Worm (Caenorhabditis elegans): Measurements from ENCODE around the gene frpr-15.

- TF ChIP-seq sptf-2 (GFP tag; optimal IDR thresholded peaks at IDR 0.05): no peak
- no peak for TF ChIP-seq ccch-3 (GFP tag; optimal IDR thresholded peaks at IDR 0.05)
- no peak for TF ChIP-seq hlh-26 (GFP tag; conservative IDR thresholded peaks at IDR 0.05)
- TF ChIP-seq ets-4 (GFP tag; optimal IDR thresholded peaks at IDR 0.05): no peak
Measured at ce11 chrV:12673745-12674144, 6.2 kb upstream of the frpr-15 start.
